Worm (Caenorhabditis elegans) whole organism, late embryonic: ENCODE data around the gene clec-61.

Source experiments
- C08G9.2 ChIP-seq: sonication (generic microtip); optimal IDR thresholded peaks from 2 replicates; lab custom pipeline; 2016; ENCODE audit warnings: mild to moderate bottlenecking, missing genetic modification characterization, moderate library complexity, missing compliant biosample characterization
- C38D4.7 ChIP-seq: fragments of 200-800 bp; sonication (Bioruptor generic); optimal IDR thresholded peaks from 2 replicates; lab custom pipeline; 2018; ENCODE audit warnings: mild to moderate bottlenecking, missing genetic modification characterization, moderate library complexity, missing compliant biosample characterization
- F13H6.1 ChIP-seq: sonication (generic microtip); optimal IDR thresholded peaks from 2 replicates; lab custom pipeline; 2016; ENCODE audit warnings: missing genetic modification characterization, missing compliant biosample characterization
- K02D7.2 ChIP-seq: sonication (generic microtip); optimal IDR thresholded peaks from 2 replicates; lab custom pipeline; 2017; ENCODE audit warnings: mild to moderate bottlenecking, missing genetic modification characterization, missing compliant biosample characterization
- K09A11.1 ChIP-seq: sonication (generic microtip); optimal IDR thresholded peaks from 2 replicates; lab custom pipeline; 2017; ENCODE audit warnings: antibody characterized with exemption, mild to moderate bottlenecking, missing genetic modification characterization, missing compliant biosample characterization; ENCODE audit not compliant: insufficient read depth
- T23F11.4 ChIP-seq: fragments of 200-800 bp; sonication (Bioruptor generic); optimal IDR thresholded peaks from 2 replicates; lab custom pipeline; 2018; ENCODE audit warnings: mild to moderate bottlenecking, missing genetic modification characterization, missing compliant biosample characterization
- ama-1 ChIP-seq: fragments of 150-350 bp; optimal IDR thresholded peaks from 2 replicates; lab custom pipeline; 2014
- ceh-19 ChIP-seq: fragments of 200-800 bp; sonication (Bioruptor generic); optimal IDR thresholded peaks from 2 replicates; lab custom pipeline; 2018; ENCODE audit warnings: mild to moderate bottlenecking, missing genetic modification characterization, missing compliant biosample characterization
- ceh-2 ChIP-seq: sonication (generic microtip); optimal IDR thresholded peaks from 2 replicates; lab custom pipeline; 2016; ENCODE audit warnings: missing genotype, missing genetic modification characterization, missing compliant biosample characterization
- ceh-24 ChIP-seq: sonication (generic microtip); optimal IDR thresholded peaks from 2 replicates; lab custom pipeline; 2016; ENCODE audit warnings: mild to moderate bottlenecking, missing genetic modification characterization, missing compliant biosample characterization
- ceh-30 ChIP-seq: fragments of 150-350 bp; optimal IDR thresholded peaks from 2 replicates; lab custom pipeline; 2014; ENCODE audit warnings: missing biosample characterization, missing genetic modification characterization
- ceh-31 ChIP-seq: sonication (generic microtip); optimal IDR thresholded peaks from 2 replicates; lab custom pipeline; 2016; ENCODE audit warnings: missing genetic modification characterization, missing compliant biosample characterization
- che-1 ChIP-seq: sonication (generic microtip); optimal IDR thresholded peaks from 2 replicates; lab custom pipeline; 2016; ENCODE audit warnings: mild to moderate bottlenecking, missing genetic modification characterization, missing compliant biosample characterization
- dmd-4 ChIP-seq: sonication (generic microtip); optimal IDR thresholded peaks from 2 replicates; lab custom pipeline; 2016; ENCODE audit warnings: borderline replicate concordance, missing genetic modification characterization, missing compliant biosample characterization
- elt-2 ChIP-seq: sonication (generic microtip); optimal IDR thresholded peaks from 2 replicates; lab custom pipeline; 2016; ENCODE audit warnings: missing genetic modification reagents, missing genetic modification characterization, missing compliant biosample characterization
- elt-4 ChIP-seq: sonication (generic microtip); optimal IDR thresholded peaks from 2 replicates; lab custom pipeline; 2016; ENCODE audit warnings: missing genetic modification characterization, missing compliant biosample characterization
- ets-4 ChIP-seq: sonication (generic microtip); optimal IDR thresholded peaks from 2 replicates; lab custom pipeline; 2016; ENCODE audit warnings: missing genetic modification characterization, missing compliant biosample characterization
- hlh-15 ChIP-seq: sonication (generic microtip); optimal IDR thresholded peaks from 2 replicates; lab custom pipeline; 2016; ENCODE audit warnings: missing genetic modification characterization, missing compliant biosample characterization
- hlh-8 ChIP-seq: sonication (generic microtip); optimal IDR thresholded peaks from 2 replicates; lab custom pipeline; 2016; ENCODE audit warnings: missing genotype, missing genetic modification characterization, missing compliant biosample characterization
- lim-6 ChIP-seq: sonication (generic microtip); optimal IDR thresholded peaks from 2 replicates; lab custom pipeline; 2016; ENCODE audit warnings: missing genetic modification characterization, missing compliant biosample characterization
- lin-11 ChIP-seq: fragments of 200-800 bp; sonication (Bioruptor generic); optimal IDR thresholded peaks from 2 replicates; lab custom pipeline; 2018; ENCODE audit warnings: mild to moderate bottlenecking, missing genetic modification characterization, missing compliant biosample characterization
- madf-2 ChIP-seq: sonication (generic microtip); optimal IDR thresholded peaks from 2 replicates; lab custom pipeline; 2017; ENCODE audit warnings: missing genetic modification characterization, missing compliant biosample characterization
- nfya-1 ChIP-seq: sonication (generic microtip); optimal IDR thresholded peaks from 2 replicates; lab custom pipeline; 2017; ENCODE audit warnings: missing genetic modification characterization, mild to moderate bottlenecking, missing compliant biosample characterization, antibody characterized with exemption, moderate library complexity
- nhr-11 ChIP-seq: fragments of 150-350 bp; optimal IDR thresholded peaks from 2 replicates; lab custom pipeline; 2014; ENCODE audit warnings: missing biosample characterization, missing genetic modification characterization
- pat-9 ChIP-seq: fragments of 200-800 bp; sonication (Bioruptor generic); optimal IDR thresholded peaks from 2 replicates; lab custom pipeline; 2018; ENCODE audit warnings: mild to moderate bottlenecking, missing genetic modification characterization, moderate library complexity, missing compliant biosample characterization
- pha-4 ChIP-seq: fragments of 150-350 bp; optimal IDR thresholded peaks from 2 replicates; lab custom pipeline; 2018; ENCODE audit warnings: missing biosample characterization, missing genetic modification reagents, missing genetic modification characterization
- pros-1 ChIP-seq: fragments of 150-350 bp; optimal IDR thresholded peaks from 2 replicates; lab custom pipeline; 2014; ENCODE audit warnings: missing biosample characterization, missing genetic modification reagents, missing genetic modification characterization
- ref-2 ChIP-seq: sonication (generic microtip); optimal IDR thresholded peaks from 2 replicates; lab custom pipeline; 2016; ENCODE audit warnings: missing genetic modification characterization, missing compliant biosample characterization
- rnt-1 ChIP-seq: sonication (generic microtip); optimal IDR thresholded peaks from 2 replicates; lab custom pipeline; 2016; ENCODE audit warnings: missing genetic modification characterization, missing compliant biosample characterization
- sdc-2 ChIP-seq: sonication (generic microtip); optimal IDR thresholded peaks from 2 replicates; lab custom pipeline; 2016; ENCODE audit warnings: missing genotype, missing genetic modification characterization, missing compliant biosample characterization
- tbx-2 ChIP-seq: sonication (generic microtip); optimal IDR thresholded peaks from 2 replicates; lab custom pipeline; 2016; ENCODE audit warnings: missing genetic modification characterization, missing compliant biosample characterization
- tbx-7 ChIP-seq: sonication (generic microtip); optimal IDR thresholded peaks from 2 replicates; lab custom pipeline; 2016; ENCODE audit warnings: missing genotype, missing genetic modification characterization, missing compliant biosample characterization
- ttx-3 ChIP-seq: sonication (generic microtip); optimal IDR thresholded peaks from 2 replicates; lab custom pipeline; 2016; ENCODE audit warnings: missing genetic modification reagents, missing genetic modification characterization, missing compliant biosample characterization
- unc-42 ChIP-seq: sonication (generic microtip); optimal IDR thresholded peaks from 2 replicates; lab custom pipeline; 2016; ENCODE audit warnings: missing genotype, missing genetic modification characterization, missing compliant biosample characterization
- unc-55 ChIP-seq: sonication (generic microtip); optimal IDR thresholded peaks from 2 replicates; lab custom pipeline; 2017; ENCODE audit warnings: missing biosample characterization, missing genetic modification reagents, missing genetic modification characterization
- unc-86 ChIP-seq: sonication (generic microtip); optimal IDR thresholded peaks from 2 replicates; lab custom pipeline; 2016; ENCODE audit warnings: missing genetic modification characterization, missing compliant biosample characterization
- zip-5 ChIP-seq: sonication (generic microtip); optimal IDR thresholded peaks from 2 replicates; lab custom pipeline; 2016; ENCODE audit warnings: missing genetic modification characterization, missing compliant biosample characterization
- ztf-16 ChIP-seq: sonication (generic microtip); optimal IDR thresholded peaks from 2 replicates; lab custom pipeline; 2017; ENCODE audit warnings: missing genetic modification characterization, missing compliant biosample characterization

Gene clec-61

ce11 chrII:10490329-10490728 is at the start of gene clec-61:
clec-61 (minus strand) TSS chrII:10490537.
- TF ChIP-seq elt-4 (tag; lab: Kevin White, UChicago): no peak
- no peak for TF ChIP-seq zip-5 (tag; lab: Kevin White, UChicago)
- TF ChIP-seq unc-55 (GFP tag; lab: Kevin White, UChicago): no peak

- TF ChIP-seq ets-4 (tag; lab: Kevin White, UChicago) (no peak), ceh-19 (no peak), hlh-15 (tag; lab: Kevin White, UChicago) (no peak), ama-1 (lab: Kevin White, UChicago) (no peak), ref-2 (no peak)
- TF ChIP-seq, all 69 proteins: peak for 0
Measured at ce11 chrII:10539232-10539631, 48.9 kb upstream of the clec-61 start, which contains the start of gene R166.3. R166.3 (minus strand) TSS chrII:10539332.

DNA sequence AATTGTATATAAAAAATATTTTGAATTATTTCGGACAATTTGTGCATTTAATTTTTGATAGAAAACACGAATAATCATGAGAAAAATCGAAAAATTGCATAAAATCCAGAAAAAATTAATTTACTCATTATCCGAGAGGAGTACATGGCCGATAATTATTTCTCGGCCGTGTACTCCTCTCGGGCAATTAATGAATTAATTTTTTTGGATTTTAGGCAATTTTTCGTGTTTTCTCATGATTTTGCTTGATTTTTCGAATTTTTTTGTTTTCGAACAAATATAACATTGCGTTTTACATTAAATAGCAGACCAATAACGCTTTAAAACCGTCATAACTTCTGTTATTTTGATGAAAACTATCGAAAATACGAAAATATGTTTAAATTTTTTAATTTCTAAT is 47.7 kb upstream of the clec-61 start:
- TF ChIP-seq tbx-2 (tag; lab: Kevin White, UChicago): peak; percentile 83
- TF ChIP-seq tbx-7 (tag; lab: Kevin White, UChicago): peak; percentile 68
- TF ChIP-seq elt-2 (tag; lab: Kevin White, UChicago): peak; percentile 40
- TF ChIP-seq unc-86 (tag; lab: Kevin White, UChicago): peak; percentile 26
- TF ChIP-seq K02D7.2 (tag; lab: Kevin White, UChicago): no peak
- peak; percentile 70 for TF ChIP-seq zip-5 (tag; lab: Kevin White, UChicago)
- TF ChIP-seq ceh-2: peak; percentile 85
- peak; percentile 12 for TF ChIP-seq ref-2
- TF ChIP-seq nfya-1: no peak
- TF ChIP-seq ets-4 (tag; lab: Kevin White, UChicago): peak; percentile 53
- no peak for TF ChIP-seq sdc-2 (tag; lab: Kevin White, UChicago)
- no peak for TF ChIP-seq pha-4
- no peak for TF ChIP-seq ama-1 (lab: Kevin White, UChicago)
- TF ChIP-seq ttx-3 (tag; lab: Kevin White, UChicago): peak; percentile 4
- peak; percentile 83 for TF ChIP-seq ceh-31 (tag; lab: Kevin White, UChicago)
- no peak for TF ChIP-seq dmd-4 (tag; lab: Kevin White, UChicago)
- peak; percentile 81 for TF ChIP-seq C08G9.2 (tag; lab: Kevin White, UChicago)
- no peak for TF ChIP-seq ceh-24 (tag; lab: Kevin White, UChicago)
- TF ChIP-seq ceh-19: no peak
- TF ChIP-seq che-1 (tag; lab: Kevin White, UChicago): no peak
- TF ChIP-seq C38D4.7 (GFP tag; lab: Kevin White, UChicago): no peak
- TF ChIP-seq pat-9: no peak
- TF ChIP-seq hlh-8 (tag; lab: Kevin White, UChicago): peak; percentile 26
- peak; percentile 47 for TF ChIP-seq unc-42 (tag; lab: Kevin White, UChicago)
- TF ChIP-seq lin-11 (tag; lab: Kevin White, UChicago): no peak
- TF ChIP-seq lim-6: peak; percentile 34
- peak; percentile 36 for TF ChIP-seq F13H6.1 (tag; lab: Kevin White, UChicago)
- TF ChIP-seq K09A11.1 (tag; lab: Kevin White, UChicago): no peak

- TF ChIP-seq rnt-1 (tag; lab: Kevin White, UChicago) (no peak), lim-6 (no peak), pros-1 (tag; lab: Kevin White, UChicago) (no peak), K09A11.1 (tag; lab: Kevin White, UChicago) (no peak), lin-11 (tag; lab: Kevin White, UChicago) (no peak), ceh-31 (tag; lab: Kevin White, UChicago) (no peak), pha-4 (no peak), T23F11.4 (GFP tag; lab: Kevin White, UChicago) (no peak), unc-42 (tag; lab: Kevin White, UChicago) (no peak), ama-1 (lab: Kevin White, UChicago) (no peak), madf-2 (tag; lab: Kevin White, UChicago) (no peak), elt-2 (tag; lab: Kevin White, UChicago) (no peak), elt-4 (tag; lab: Kevin White, UChicago) (no peak), nhr-11 (tag; lab: Kevin White, UChicago) (no peak), ceh-30 (no peak), dmd-4 (tag; lab: Kevin White, UChicago) (no peak), ref-2 (no peak), zip-5 (tag; lab: Kevin White, UChicago) (no peak), ztf-16 (tag; lab: Kevin White, UChicago) (no peak)
Measured at ce11 chrII:10537571-10537970, 47.2 kb upstream of the clec-61 start, which contains the start of gene R166.2. R166.2 (minus strand) TSS chrII:10537671.
